Worm (Caenorhabditis elegans): ENCODE results near the gene F54H5.14.

- no peak for TF ChIP-seq ama-1 (optimal IDR thresholded peaks at IDR 0.05)
- no peak for TF ChIP-seq tra-4 (tag; optimal IDR thresholded peaks at IDR 0.05)
- no peak for TF ChIP-seq aly-1 (tag; optimal IDR thresholded peaks at IDR 0.05)
- no peak for TF ChIP-seq sea-1 (GFP tag; conservative IDR thresholded peaks at IDR 0.05)
- TF ChIP-seq pes-1 (GFP tag; IDR thresholded peaks at IDR 0.05): no peak
Measured at ce11 chrII:6608626-6609025, 16.6 kb downstream of the F54H5.14 start.

All from whole organism, early embryonic.